Worm (Caenorhabditis elegans) whole organism, L2 larva: ENCODE data around the gene T10D4.7.

Experiments
- ZK546.5 ChIP-seq: sonication (generic microtip); optimal IDR thresholded peaks from 2 replicates; lab custom pipeline; 2017; ENCODE audit warnings: missing biosample characterization, missing genetic modification characterization
- alr-1 ChIP-seq: fragments of 150-350 bp; optimal IDR thresholded peaks from 2 replicates; lab custom pipeline; 2014; ENCODE audit warnings: missing biosample characterization, missing genetic modification characterization
- aly-2 ChIP-seq: fragments of 150-350 bp; optimal IDR thresholded peaks from 2 replicates; lab custom pipeline; 2014; ENCODE audit warnings: missing biosample characterization, missing genetic modification characterization
- egl-27 ChIP-seq: sonication (generic microtip); optimal IDR thresholded peaks from 3 replicates; lab custom pipeline; 2017; ENCODE audit warnings: missing biosample characterization, missing genetic modification reagents, missing genetic modification characterization
- elt-1 ChIP-seq: fragments of 150-350 bp; optimal IDR thresholded peaks from 2 replicates; lab custom pipeline; 2014; ENCODE audit warnings: missing biosample characterization, missing genetic modification characterization
- lin-13 ChIP-seq: fragments of 150-350 bp; optimal IDR thresholded peaks from 2 replicates; lab custom pipeline; 2014; ENCODE audit warnings: missing biosample characterization, missing genetic modification reagents, missing genetic modification characterization
- nhr-12 ChIP-seq: fragments of 150-350 bp; optimal IDR thresholded peaks from 2 replicates; lab custom pipeline; 2014; ENCODE audit warnings: missing biosample characterization, missing genetic modification characterization
- snpc-4 ChIP-seq: fragments of 150-350 bp; optimal IDR thresholded peaks from 2 replicates; lab custom pipeline; 2014; ENCODE audit warnings: missing biosample characterization, missing genetic modification characterization

DNA sequence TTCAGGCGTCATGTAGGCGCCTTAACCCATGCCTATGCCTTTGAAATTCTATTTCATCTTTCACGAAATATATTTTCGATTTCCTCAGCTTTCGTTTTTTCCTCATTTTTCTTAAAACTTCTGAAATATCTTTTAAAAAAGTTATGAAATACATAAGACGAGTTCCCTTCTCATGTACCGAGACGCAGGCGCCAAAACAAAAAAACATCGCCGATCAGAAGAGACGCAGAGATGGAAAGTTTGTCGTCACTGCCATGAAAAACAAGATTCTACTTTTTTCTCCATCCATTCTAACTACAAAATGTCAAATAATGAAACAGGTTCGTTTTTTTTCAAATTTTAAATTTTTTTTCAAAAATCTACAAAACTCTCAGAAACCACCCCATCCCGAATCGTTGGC, 11.4 kb downstream of the T10D4.7 start, which contains the start of gene chil-24:
- TF ChIP-seq elt-1 (tag; lab: Kevin White, UChicago) (no peak), snpc-4 (no peak), aly-2 (no peak), ZK546.5 (tag; lab: Kevin White, UChicago) (no peak), nhr-12 (tag; lab: Kevin White, UChicago) (no peak), lin-13 (no peak), alr-1 (tag; lab: Kevin White, UChicago) (no peak), egl-27 (no peak)
